Fruit fly (Drosophila melanogaster) whole organism, prepupa: Measurements from ENCODE around the gene CG8460.

Source experiments
- CG10669 ChIP-seq: fragments of 200-800 bp; sonication (Bioruptor generic); optimal IDR thresholded peaks from 3 replicates; lab custom pipeline; 2018; ENCODE audit warnings: missing biosample characterization, mild to moderate bottlenecking, missing genetic modification characterization, moderate library complexity
- CG11294 ChIP-seq: fragments of 200-800 bp; sonication (Bioruptor generic); IDR thresholded peaks from 2 replicates; pipeline ENCODE4 v1.3.6; 2022; ENCODE audit warnings: missing biosample characterization, missing genetic modification characterization
- CG3919 ChIP-seq: fragments of 200-800 bp; sonication (Bioruptor generic); optimal IDR thresholded peaks from 3 replicates; lab custom pipeline; 2016; ENCODE audit warnings: missing biosample characterization, missing genetic modification characterization
- CG8632 ChIP-seq: fragments of 200-800 bp; sonication (Bioruptor generic); optimal IDR thresholded peaks from 3 replicates; lab custom pipeline; 2016; ENCODE audit warnings: missing biosample characterization, missing genetic modification characterization
- Eip78C ChIP-seq: fragments of 200-800 bp; sonication (Bioruptor generic); peaks from one replicate; lab custom pipeline; 2016; ENCODE audit warnings: missing biosample characterization, missing genetic modification characterization
- Sox102F ChIP-seq: fragments of 200-800 bp; sonication (Bioruptor generic); optimal IDR thresholded peaks from 2 replicates; lab custom pipeline; 2016; ENCODE audit warnings: missing biosample characterization, mild to moderate bottlenecking, missing genetic modification characterization
- spab ChIP-seq: fragments of 200-800 bp; sonication (Bioruptor generic); optimal IDR thresholded peaks from 2 replicates; lab custom pipeline; 2017; ENCODE audit warnings: missing biosample characterization, mild to moderate bottlenecking, missing genetic modification characterization, missing genetic modification reagents

- TF ChIP-seq Sox102F (GFP tag; lab: Kevin White, UChicago): no peak
- no peak for TF ChIP-seq CG3919 (GFP tag; lab: Kevin White, UChicago)
- TF ChIP-seq CG8632 (GFP tag; lab: Kevin White, UChicago): no peak
- no peak for TF ChIP-seq spab (GFP tag; lab: Kevin White, UChicago)
- no peak for TF ChIP-seq CG10669
- no peak for TF ChIP-seq CG11294
- no peak for TF ChIP-seq Eip78C (GFP tag; lab: Kevin White, UChicago)
These were observed 12.4 kb downstream of the CG8460 start for dm6 chr2L:8209362-8209761.
